Fruit fly (Drosophila melanogaster) whole organism, embryonic: ENCODE results near the gene CG34135.

Experiments
- CG10543 ChIP-seq: fragments of 200-800 bp; sonication (Bioruptor generic); optimal IDR thresholded peaks from 3 replicates; lab custom pipeline; 2017; ENCODE audit warnings: missing biosample characterization, mild to moderate bottlenecking, missing genetic modification characterization, moderate library complexity
- CG11695 ChIP-seq: fragments of 200-800 bp; sonication (Bioruptor generic); IDR thresholded peaks from 3 replicates; pipeline ENCODE4 v1.3.6; 2022; ENCODE audit warnings: missing biosample characterization, missing genetic modification characterization
- CG14667 ChIP-seq: fragments of 200-800 bp; sonication (Bioruptor generic); IDR thresholded peaks from 2 replicates; pipeline ENCODE4 v1.3.6; 2022; ENCODE audit warnings: missing biosample characterization, missing genetic modification characterization
- CG15479 ChIP-seq: fragments of 200-800 bp; sonication (Bioruptor generic); optimal IDR thresholded peaks from 3 replicates; lab custom pipeline; 2019; ENCODE audit warnings: missing biosample characterization, mild to moderate bottlenecking, missing genetic modification characterization, moderate library complexity
- CG1792 ChIP-seq: fragments of 200-800 bp; sonication (Bioruptor generic); optimal IDR thresholded peaks from 2 replicates; lab custom pipeline; 2016; ENCODE audit warnings: missing biosample characterization, missing genetic modification characterization
- CG18262 ChIP-seq: fragments of 200-800 bp; optimal IDR thresholded peaks from 3 replicates; lab custom pipeline; 2019; ENCODE audit warnings: missing biosample characterization, mild to moderate bottlenecking, missing genetic modification characterization, moderate library complexity
- CG18599 ChIP-seq: fragments of 200-800 bp; sonication (Bioruptor generic); optimal IDR thresholded peaks from 3 replicates; lab custom pipeline; 2017; ENCODE audit warnings: missing biosample characterization, missing genetic modification characterization, mild to moderate bottlenecking, moderate library complexity, missing genetic modification reagents
- CG2120 ChIP-seq: fragments of 200-800 bp; sonication (Bioruptor generic); optimal IDR thresholded peaks from 3 replicates; lab custom pipeline; 2016; ENCODE audit warnings: missing biosample characterization, missing genetic modification characterization
- CG2129 ChIP-seq: fragments of 200-800 bp; sonication (Bioruptor generic); IDR thresholded peaks from 2 replicates; pipeline ENCODE4 v1.3.6; 2022; ENCODE audit warnings: missing biosample characterization, missing genetic modification characterization; ENCODE audit not compliant: partially characterized antibody
- CG31224 ChIP-seq: fragments of 200-800 bp; sonication (Bioruptor generic); IDR thresholded peaks from 2 replicates; pipeline ENCODE4 v1.3.6; 2022; ENCODE audit warnings: missing biosample characterization, missing genetic modification characterization
- CG7372 ChIP-seq: fragments of 200-800 bp; sonication (Bioruptor generic); IDR thresholded peaks from 2 replicates; pipeline ENCODE4 v1.3.6; 2022; ENCODE audit warnings: missing biosample characterization, missing genetic modification characterization
- CG7556 ChIP-seq: fragments of 200-800 bp; sonication (Bioruptor generic); optimal IDR thresholded peaks from 2 replicates; lab custom pipeline; 2017; ENCODE audit warnings: missing biosample characterization, mild to moderate bottlenecking, missing genetic modification characterization
- CG9437 ChIP-seq: fragments of 200-800 bp; sonication (Bioruptor generic); optimal IDR thresholded peaks from 2 replicates; lab custom pipeline; 2018; ENCODE audit warnings: missing biosample characterization, mild to moderate bottlenecking, missing genetic modification characterization
- Dbx ChIP-seq: fragments of 200-800 bp; sonication (Bioruptor generic); IDR thresholded peaks from 3 replicates; pipeline ENCODE4 v1.3.6; 2022; ENCODE audit warnings: missing biosample characterization, missing genetic modification characterization
- Doc2 ChIP-seq: fragments of 200-800 bp; sonication (Bioruptor generic); IDR thresholded peaks from 2 replicates; pipeline ENCODE4 v1.3.6; 2022; ENCODE audit warnings: missing biosample characterization, missing genetic modification characterization
- Dref ChIP-seq: fragments of 200-800 bp; sonication (Bioruptor generic); IDR thresholded peaks from 2 replicates; pipeline ENCODE4 v1.3.6; 2022; ENCODE audit warnings: missing biosample characterization, missing genetic modification characterization
- Drgx ChIP-seq: fragments of 200-800 bp; sonication (Bioruptor generic); IDR thresholded peaks from 2 replicates; pipeline ENCODE4 v1.3.6; 2022; ENCODE audit warnings: missing biosample characterization, missing genetic modification characterization
- Fer3 ChIP-seq: fragments of 200-800 bp; sonication (Bioruptor generic); optimal IDR thresholded peaks from 2 replicates; lab custom pipeline; 2018; ENCODE audit warnings: missing biosample characterization, mild to moderate bottlenecking, missing genetic modification characterization, moderate library complexity
- H2.0 ChIP-seq: fragments of 200-800 bp; sonication (Bioruptor generic); IDR thresholded peaks from 2 replicates; pipeline ENCODE4 v1.3.6; 2022; ENCODE audit warnings: missing biosample characterization, missing genetic modification characterization
- Hmr ChIP-seq: fragments of 200-800 bp; sonication (Bioruptor generic); optimal IDR thresholded peaks from 3 replicates; lab custom pipeline; 2017; ENCODE audit warnings: mild to moderate bottlenecking, missing biosample characterization, missing genetic modification reagents, missing genetic modification characterization
- Jarid2 ChIP-seq: fragments of 200-800 bp; sonication (Bioruptor generic); optimal IDR thresholded peaks from 3 replicates; lab custom pipeline; 2017; ENCODE audit warnings: mild to moderate bottlenecking, missing biosample characterization, missing genetic modification reagents, missing genetic modification characterization
- Kr ChIP-seq: fragments of 200-800 bp; sonication (Bioruptor generic); optimal IDR thresholded peaks from 2 replicates; lab custom pipeline; 2017; ENCODE audit warnings: missing biosample characterization, mild to moderate bottlenecking, missing genetic modification characterization
- Med ChIP-seq: fragments of 200-800 bp; sonication (Bioruptor generic); peaks from one replicate; lab custom pipeline; 2016; ENCODE audit warnings: missing biosample characterization, missing genetic modification characterization, mild to moderate bottlenecking, inconsistent platforms, moderate library complexity
- Myb ChIP-seq: fragments of 200-800 bp; sonication (Bioruptor generic); optimal IDR thresholded peaks from 2 replicates; lab custom pipeline; 2016; ENCODE audit warnings: missing biosample characterization, missing genetic modification characterization
- Oli ChIP-seq: fragments of 200-800 bp; sonication (Bioruptor generic); optimal IDR thresholded peaks from 2 replicates; lab custom pipeline; 2018; ENCODE audit warnings: missing biosample characterization, mild to moderate bottlenecking, missing genetic modification characterization, moderate library complexity
- Sin3A ChIP-seq: fragments of >200 bp; optimal IDR thresholded peaks from 2 replicates; lab custom pipeline; 2018
- Taf1 ChIP-seq: fragments of 200-800 bp; sonication (Bioruptor generic); IDR thresholded peaks from 2 replicates; pipeline ENCODE4 v1.3.6; 2022; ENCODE audit warnings: missing biosample characterization, missing genetic modification characterization
- ash1 ChIP-seq: fragments of 200-800 bp; sonication (Bioruptor generic); optimal IDR thresholded peaks from 2 replicates; lab custom pipeline; 2018; ENCODE audit warnings: missing biosample characterization, mild to moderate bottlenecking, missing genetic modification characterization
- bigmax ChIP-seq: fragments of 200-800 bp; sonication (Bioruptor generic); optimal IDR thresholded peaks from 2 replicates; lab custom pipeline; 2018; ENCODE audit warnings: missing biosample characterization, mild to moderate bottlenecking, missing genetic modification characterization
- bsh ChIP-seq, 2 experiments: fragments of 200-800 bp; sonication (Bioruptor generic); optimal IDR thresholded peaks; 2 replicates each; lab custom pipeline; 2017 to 2018; ENCODE audit warnings: mild to moderate bottlenecking in 2 of 2, missing biosample characterization in 2 of 2, missing genetic modification characterization in 2 of 2, moderate library complexity in 1 of 2
- cg ChIP-seq: fragments of 200-800 bp; sonication (Bioruptor generic); optimal IDR thresholded peaks from 3 replicates; lab custom pipeline; 2019; ENCODE audit warnings: missing biosample characterization, mild to moderate bottlenecking, missing genetic modification characterization, moderate library complexity
- cwo ChIP-seq: fragments of 200-800 bp; sonication (Bioruptor generic); optimal IDR thresholded peaks from 3 replicates; lab custom pipeline; 2017; ENCODE audit warnings: missing biosample characterization, missing genetic modification characterization, mild to moderate bottlenecking, moderate library complexity, missing genetic modification reagents
- dimm ChIP-seq: fragments of 200-800 bp; sonication (Bioruptor generic); IDR thresholded peaks from 2 replicates; pipeline ENCODE4 v1.3.6; 2022; ENCODE audit warnings: missing biosample characterization, missing genetic modification characterization
- en ChIP-seq: fragments of 200-800 bp; sonication (Bioruptor generic); optimal IDR thresholded peaks from 2 replicates; lab custom pipeline; 2016; ENCODE audit warnings: missing biosample characterization, missing genetic modification characterization
- hbn ChIP-seq: fragments of 200-800 bp; sonication (Bioruptor generic); IDR thresholded peaks from 2 replicates; pipeline ENCODE4 v1.3.6; 2022; ENCODE audit warnings: missing biosample characterization, missing genetic modification characterization; ENCODE audit not compliant: partially characterized antibody
- lbe ChIP-seq: fragments of 200-800 bp; sonication (Bioruptor generic); optimal IDR thresholded peaks from 2 replicates; lab custom pipeline; 2016; ENCODE audit warnings: missing biosample characterization, mild to moderate bottlenecking, missing genetic modification characterization
- lilli ChIP-seq: fragments of 200-800 bp; sonication (Bioruptor generic); optimal IDR thresholded peaks from 3 replicates; lab custom pipeline; 2016; ENCODE audit warnings: missing biosample characterization, missing genetic modification characterization
- lola ChIP-seq, 3 experiments: fragments of >200 bp in 2 of 3; fragments of 200-800 bp in 1 of 3; sonication (Bioruptor generic) in 1 of 3; optimal IDR thresholded peaks; 2 replicates each; lab custom pipeline; 2017 to 2019; ENCODE audit warnings: missing biosample characterization in 3 of 3, missing genetic modification characterization in 3 of 3, mild to moderate bottlenecking in 1 of 3, moderate library complexity in 1 of 3
- nerfin-1 ChIP-seq: fragments of 200-800 bp; sonication (Bioruptor generic); optimal IDR thresholded peaks from 3 replicates; lab custom pipeline; 2019; ENCODE audit warnings: missing biosample characterization, mild to moderate bottlenecking, missing genetic modification characterization, moderate library complexity
- nmo ChIP-seq: fragments of 200-800 bp; sonication (Bioruptor generic); optimal IDR thresholded peaks from 2 replicates; lab custom pipeline; 2018; ENCODE audit warnings: missing biosample characterization, mild to moderate bottlenecking, missing genetic modification characterization, moderate library complexity
- rib ChIP-seq: fragments of 200-800 bp; sonication (Bioruptor generic); IDR thresholded peaks from 2 replicates; pipeline ENCODE4 v1.3.6; 2022; ENCODE audit warnings: missing biosample characterization, missing genetic modification characterization
- so ChIP-seq: fragments of 200-800 bp; sonication (Bioruptor generic); IDR thresholded peaks from 3 replicates; pipeline ENCODE4 v1.3.6; 2022; ENCODE audit warnings: missing biosample characterization, missing genetic modification characterization
- stc ChIP-seq: fragments of 200-800 bp; sonication (Bioruptor generic); IDR thresholded peaks from 2 replicates; pipeline ENCODE4 v1.3.6; 2022; ENCODE audit warnings: missing biosample characterization, missing genetic modification characterization
- tgo ChIP-seq: fragments of 200-800 bp; sonication (Bioruptor generic); IDR thresholded peaks from 3 replicates; pipeline ENCODE4 v1.3.6; 2022; ENCODE audit warnings: missing biosample characterization, missing genetic modification characterization
- tin ChIP-seq: fragments of 200-800 bp; sonication (Bioruptor generic); optimal IDR thresholded peaks from 3 replicates; lab custom pipeline; 2016; ENCODE audit warnings: missing biosample characterization, missing genetic modification characterization
- tup ChIP-seq: fragments of 200-800 bp; sonication (Bioruptor generic); optimal IDR thresholded peaks from 2 replicates; lab custom pipeline; 2016; ENCODE audit warnings: missing biosample characterization, mild to moderate bottlenecking, missing genetic modification characterization, moderate library complexity
- twi ChIP-seq: fragments of 200-800 bp; optimal IDR thresholded peaks from 2 replicates; lab custom pipeline; 2019; ENCODE audit warnings: missing biosample characterization, mild to moderate bottlenecking, missing genetic modification characterization, moderate library complexity

Gene CG34135

dm6 chr3R:8748776-8749126 lies 19.2 kb downstream of the CG34135 start (continued):
- TF ChIP-seq CG14667 (GFP tag; lab: Robert Waterston, UW) (no peak), CG7372 (no peak)

- TF ChIP-seq tup (no peak), cg (peak; percentile 81), bigmax (GFP tag; lab: Kevin White, UChicago) (no peak), CG18262 (tag; lab: Kevin White, UChicago) (no peak), CG2120 (GFP tag; lab: Kevin White, UChicago) (peak; percentile 3), Dbx (0 out of 3 replicates have a peak, but pooled peaks have one; percentile 34), CG18599 (GFP tag; lab: Kevin White, UChicago) (peak; percentile 53), bsh (GFP tag; optimal IDR thresholded peaks at IDR 0.05; lab: Kevin White, UChicago) (no peak), CG11695 (GFP tag; lab: Robert Waterston, UW) (no peak), ash1 (no peak), twi (no peak), H2.0 (GFP tag; lab: Robert Waterston, UW) (no peak), Doc2 (GFP tag; lab: Robert Waterston, UW) (no peak), Med (GFP tag; lab: Kevin White, UChicago) (peak; percentile 64), dimm (GFP tag; lab: Robert Waterston, UW) (no peak), Kr (no peak), lbe (GFP tag; lab: Kevin White, UChicago) (peak; percentile 28), nmo (GFP tag; lab: Kevin White, UChicago) (peak; percentile 10), Fer3 (tag; lab: Kevin White, UChicago) (peak; percentile 21), nerfin-1 (tag; lab: Kevin White, UChicago) (peak; percentile 97), CG31224 (0 out of 2 replicates have a peak, but pooled peaks have one; percentile 23), CG1792 (GFP tag; lab: Kevin White, UChicago) (no peak), CG7556 (GFP tag; lab: Kevin White, UChicago) (peak; percentile 10), tgo (GFP tag; lab: Robert Waterston, UW) (no peak), Jarid2 (no peak), Oli (tag; lab: Kevin White, UChicago) (no peak), Dref (GFP tag; lab: Robert Waterston, UW) (no peak), cwo (GFP tag; lab: Kevin White, UChicago) (peak; percentile 14), CG2129 (GFP tag; lab: Robert Waterston, UW) (no peak), CG9437 (GFP tag; lab: Kevin White, UChicago) (peak; percentile 92), stc (GFP tag; lab: Robert Waterston, UW) (0 out of 2 replicates have a peak, but pooled peaks have one; percentile 28), Taf1 (GFP tag; lab: Robert Waterston, UW) (no peak), CG10543 (peak; percentile 2), Sin3A (lab: Kevin White, UChicago) (peak; percentile 9), en (GFP tag; lab: Kevin White, UChicago) (no peak), Hmr (GFP tag; lab: Kevin White, UChicago) (peak; percentile 42), so (0 out of 3 replicates have a peak, but pooled peaks have one; percentile 37), hbn (GFP tag; lab: Robert Waterston, UW) (no peak), Myb (GFP tag; lab: Kevin White, UChicago) (no peak), lilli (peak; percentile 14), lola (GFP tag; optimal IDR thresholded peaks at IDR 0.05; lab: Kevin White, UChicago) (no peak), Drgx (GFP tag; lab: Robert Waterston, UW) (peak; percentile 72; the same call in 1 of the 2 replicates), CG15479 (GFP tag; lab: Kevin White, UChicago) (peak; percentile 53), rib (GFP tag; lab: Robert Waterston, UW) (peak; percentile 38; the same call in 1 of the 2 replicates), tin (GFP tag; lab: Kevin White, UChicago) (no peak)
Observed at dm6 chr3R:8747871-8748775, 19.9 kb downstream of the CG34135 start.
